Fruit fly (Drosophila melanogaster) whole organism, pupa: ENCODE data around the gene CG11458.

Experiments
- CG10348 ChIP-seq: fragments of 200-800 bp; sonication (Bioruptor generic); IDR thresholded peaks from 2 replicates; pipeline ENCODE4 v1.3.6; 2022; ENCODE audit warnings: missing biosample characterization, missing genetic modification characterization
- CG12605 ChIP-seq: fragments of 200-800 bp; sonication (Bioruptor generic); IDR thresholded peaks from 2 replicates; pipeline ENCODE4 v1.3.6; 2022; ENCODE audit warnings: missing biosample characterization, missing genetic modification characterization
- CG13204 ChIP-seq: fragments of 200-800 bp; sonication (Bioruptor generic); optimal IDR thresholded peaks from 2 replicates; lab custom pipeline; 2018; ENCODE audit warnings: missing biosample characterization, mild to moderate bottlenecking, missing genetic modification characterization, moderate library complexity
- CG14655 ChIP-seq: fragments of 200-800 bp; sonication (Bioruptor generic); optimal IDR thresholded peaks from 3 replicates; lab custom pipeline; 2017; ENCODE audit warnings: mild to moderate bottlenecking, missing biosample characterization, missing genetic modification reagents, missing genetic modification characterization
- CG15710 ChIP-seq: fragments of 200-800 bp; sonication (Bioruptor generic); optimal IDR thresholded peaks from 2 replicates; lab custom pipeline; 2018; ENCODE audit warnings: missing biosample characterization, mild to moderate bottlenecking, missing genetic modification characterization, moderate library complexity
- CG17806 ChIP-seq: fragments of 200-800 bp; sonication (Bioruptor generic); optimal IDR thresholded peaks from 2 replicates; lab custom pipeline; 2018; ENCODE audit warnings: missing biosample characterization, mild to moderate bottlenecking, missing genetic modification characterization, moderate library complexity
- CG32121 ChIP-seq: fragments of 200-800 bp; sonication (Bioruptor generic); IDR thresholded peaks from 2 replicates; pipeline ENCODE4 v1.3.6; 2022; ENCODE audit warnings: missing biosample characterization, missing genetic modification characterization
- CG34367 ChIP-seq: fragments of 200-800 bp; sonication (Bioruptor generic); optimal IDR thresholded peaks from 2 replicates; lab custom pipeline; 2018; ENCODE audit warnings: missing biosample characterization, mild to moderate bottlenecking, missing genetic modification characterization
- CG4496 ChIP-seq: fragments of 200-800 bp; sonication (Bioruptor generic); IDR thresholded peaks from 3 replicates; pipeline ENCODE4 v1.3.6; 2022; ENCODE audit warnings: missing biosample characterization, missing genetic modification characterization
- CG8159 ChIP-seq: fragments of 200-800 bp; sonication (Bioruptor generic); optimal IDR thresholded peaks from 3 replicates; lab custom pipeline; 2018; ENCODE audit warnings: missing biosample characterization, mild to moderate bottlenecking, missing genetic modification characterization, moderate library complexity
- CG8301 ChIP-seq: fragments of 200-800 bp; sonication (Bioruptor generic); optimal IDR thresholded peaks from 2 replicates; lab custom pipeline; 2018; ENCODE audit warnings: missing biosample characterization, mild to moderate bottlenecking, missing genetic modification characterization
- CG9948 ChIP-seq: fragments of 200-800 bp; sonication (Bioruptor generic); optimal IDR thresholded peaks from 2 replicates; lab custom pipeline; 2018; ENCODE audit warnings: missing biosample characterization, mild to moderate bottlenecking, missing genetic modification characterization, moderate library complexity
- D1 ChIP-seq: fragments of 200-800 bp; sonication (Bioruptor generic); optimal IDR thresholded peaks from 2 replicates; lab custom pipeline; 2018; ENCODE audit warnings: missing biosample characterization, mild to moderate bottlenecking, missing genetic modification characterization, moderate library complexity
- EcR ChIP-seq: fragments of 200-800 bp; sonication (Bioruptor generic); optimal IDR thresholded peaks from 3 replicates; lab custom pipeline; 2019; ENCODE audit warnings: missing biosample characterization, missing genetic modification characterization, mild to moderate bottlenecking, moderate library complexity, missing genetic modification reagents
- Ets98B ChIP-seq: fragments of 200-800 bp; sonication (Bioruptor generic); IDR thresholded peaks from 2 replicates; pipeline ENCODE4 v1.3.6; 2022; ENCODE audit warnings: missing biosample characterization, missing genetic modification characterization
- Pif1A ChIP-seq: fragments of 200-800 bp; sonication (Bioruptor generic); optimal IDR thresholded peaks from 3 replicates; lab custom pipeline; 2016; ENCODE audit warnings: missing biosample characterization, missing genetic modification characterization
- Pif1B ChIP-seq: fragments of 200-800 bp; sonication (Bioruptor generic); optimal IDR thresholded peaks from 3 replicates; lab custom pipeline; 2016; ENCODE audit warnings: missing biosample characterization, missing genetic modification characterization
- Snoo ChIP-seq: fragments of 200-800 bp; sonication (Bioruptor generic); optimal IDR thresholded peaks from 3 replicates; lab custom pipeline; 2017; ENCODE audit warnings: missing biosample characterization, mild to moderate bottlenecking, missing genetic modification characterization, inconsistent platforms
- fd96Ca ChIP-seq: fragments of 200-800 bp; sonication (Bioruptor generic); IDR thresholded peaks from 3 replicates; pipeline ENCODE4 v1.3.6; 2022; ENCODE audit warnings: missing biosample characterization, missing genetic modification characterization
- gl ChIP-seq: fragments of 200-800 bp; sonication (Bioruptor generic); optimal IDR thresholded peaks from 2 replicates; lab custom pipeline; 2018; ENCODE audit warnings: missing biosample characterization, mild to moderate bottlenecking, missing genetic modification characterization
- rn ChIP-seq: fragments of 200-800 bp; sonication (Bioruptor generic); IDR thresholded peaks from 2 replicates; pipeline ENCODE4 v1.3.6; 2022; ENCODE audit warnings: missing biosample characterization, missing genetic modification characterization

The CG11458 gene

DNA sequence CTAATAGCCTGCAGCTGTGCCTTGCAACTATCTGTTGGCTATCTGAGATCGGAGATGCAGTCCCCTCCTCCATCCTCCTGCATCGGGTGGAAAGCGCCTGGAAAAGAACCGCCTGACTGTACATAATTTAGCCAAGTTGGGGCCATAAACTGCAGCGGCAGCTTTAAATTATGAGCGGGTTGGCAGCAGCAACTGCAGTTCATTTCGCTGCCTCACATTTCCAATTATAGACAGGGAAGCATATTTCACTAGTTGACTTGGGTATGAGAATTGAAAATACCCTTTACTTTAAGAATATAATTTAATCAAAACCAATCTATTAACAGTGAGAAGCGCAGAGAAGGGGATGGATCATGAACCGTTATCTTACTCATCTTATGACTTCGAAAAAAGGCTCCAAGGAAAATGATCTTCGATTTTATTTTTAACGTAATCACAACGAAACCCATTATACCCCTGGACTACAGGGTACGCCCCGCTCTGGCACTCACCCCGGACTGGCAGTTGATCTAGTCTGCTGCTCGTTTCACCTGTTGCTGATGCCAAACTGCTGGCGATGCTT is 17.5 kb downstream of the CG11458 start:
- peak; percentile 72 for TF ChIP-seq rn (GFP tag; lab: Robert Waterston, UW)
- TF ChIP-seq CG8159, result peak; percentile 90
- peak; percentile 63 for TF ChIP-seq CG32121 (GFP tag; lab: Robert Waterston, UW)
- TF ChIP-seq fd96Ca, result peak; percentile 82; the same call in 2 of the 3 replicates
- peak; percentile 87 for TF ChIP-seq CG15710 (tag; lab: Kevin White, UChicago)
- peak; percentile 75 for TF ChIP-seq gl (tag; lab: Kevin White, UChicago)
- TF ChIP-seq CG17806 (tag; lab: Kevin White, UChicago), result peak; percentile 89
- TF ChIP-seq CG14655 (GFP tag; lab: Kevin White, UChicago), result peak; percentile 93
- TF ChIP-seq CG10348 (GFP tag; lab: Robert Waterston, UW), result no peak
- TF ChIP-seq CG9948 (tag; lab: Kevin White, UChicago), result peak; percentile 90
- TF ChIP-seq CG13204 (GFP tag; lab: Kevin White, UChicago), result peak; percentile 70
- peak; percentile 83 for TF ChIP-seq Pif1A (GFP tag; lab: Kevin White, UChicago)
- TF ChIP-seq CG34367, result peak; percentile 86
- peak; percentile 14 for TF ChIP-seq Snoo (tag; lab: Kevin White, UChicago)
- peak; percentile 90 for TF ChIP-seq CG8301 (tag; lab: Kevin White, UChicago)
- peak; percentile 81 for TF ChIP-seq Ets98B (GFP tag; lab: Robert Waterston, UW)
- peak; percentile 84 for TF ChIP-seq CG4496 (GFP tag; lab: Robert Waterston, UW)
- TF ChIP-seq Pif1B (GFP tag; lab: Kevin White, UChicago), result peak; percentile 81
- peak; percentile 60 for TF ChIP-seq D1 (tag; lab: Kevin White, UChicago)
- peak; percentile 29 for TF ChIP-seq EcR (GFP tag; lab: Kevin White, UChicago)
- TF ChIP-seq CG12605, result peak; percentile 60

DNA sequence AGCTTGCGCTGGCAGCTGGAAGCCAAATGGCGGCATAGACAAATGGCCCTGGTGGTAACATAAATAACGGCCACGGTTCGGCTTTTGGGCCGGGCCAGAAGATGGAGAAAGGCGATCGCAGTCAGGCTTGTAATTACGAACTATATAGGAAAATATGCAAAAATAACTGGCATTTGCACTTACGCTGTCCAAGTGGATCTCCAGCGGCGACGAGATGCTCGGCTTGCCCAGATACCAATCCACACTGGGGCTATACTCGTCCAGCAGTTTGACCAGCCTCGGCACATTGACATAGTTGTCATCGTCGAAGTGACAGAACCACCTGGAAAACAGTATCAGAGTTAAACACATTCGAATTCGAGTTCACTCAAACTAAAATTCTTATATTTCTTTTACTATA is 21.9 kb downstream of the CG11458 start, which contains the start of gene CG10589:
Gene CG10589 (plus strand): TSS at position 301 of the 400 bp plus-strand sequence.
- TF ChIP-seq EcR (GFP tag; lab: Kevin White, UChicago), result no peak
- TF ChIP-seq CG10348 (GFP tag; lab: Robert Waterston, UW), result no peak
- no peak for TF ChIP-seq Snoo (tag; lab: Kevin White, UChicago)
- no peak for TF ChIP-seq CG12605
- TF ChIP-seq CG4496 (GFP tag; lab: Robert Waterston, UW), result no peak
- TF ChIP-seq D1 (tag; lab: Kevin White, UChicago), result no peak
- TF ChIP-seq CG8301 (tag; lab: Kevin White, UChicago), result no peak
- TF ChIP-seq rn (GFP tag; lab: Robert Waterston, UW), result no peak
- no peak for TF ChIP-seq Ets98B (GFP tag; lab: Robert Waterston, UW)

DNA sequence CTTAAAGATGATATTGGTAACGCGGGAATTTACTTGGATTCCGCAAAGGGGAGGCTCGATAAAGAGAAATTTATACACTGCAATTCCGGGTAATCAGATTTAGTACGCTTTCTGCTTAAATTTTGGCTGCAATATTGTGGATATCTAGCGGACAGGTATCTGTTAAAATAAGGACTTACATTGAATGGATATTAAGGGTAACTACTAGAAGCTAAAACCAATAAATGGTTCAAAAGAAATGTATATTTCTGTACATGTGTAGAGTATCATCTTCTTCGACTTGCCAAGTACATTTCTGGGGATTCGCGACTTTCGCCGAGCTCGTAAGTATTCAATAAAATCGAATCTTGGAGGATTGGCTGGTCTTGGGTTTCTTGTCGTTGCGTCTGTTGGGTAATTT is 23.8 kb downstream of the CG11458 start:
- TF ChIP-seq fd96Ca (no peak), CG8159 (peak; percentile 51), Ets98B (GFP tag; lab: Robert Waterston, UW) (no peak), EcR (GFP tag; lab: Kevin White, UChicago) (no peak), CG10348 (GFP tag; lab: Robert Waterston, UW) (no peak), CG32121 (GFP tag; lab: Robert Waterston, UW) (no peak), rn (GFP tag; lab: Robert Waterston, UW) (no peak), CG15710 (tag; lab: Kevin White, UChicago) (peak; percentile 36), CG14655 (GFP tag; lab: Kevin White, UChicago) (peak; percentile 11), Snoo (tag; lab: Kevin White, UChicago) (no peak), CG13204 (GFP tag; lab: Kevin White, UChicago) (no peak), CG4496 (GFP tag; lab: Robert Waterston, UW) (no peak), CG17806 (tag; lab: Kevin White, UChicago) (no peak), gl (tag; lab: Kevin White, UChicago) (no peak), Pif1A (GFP tag; lab: Kevin White, UChicago) (no peak), CG12605 (no peak), Pif1B (GFP tag; lab: Kevin White, UChicago) (no peak), D1 (tag; lab: Kevin White, UChicago) (no peak), CG34367 (peak; percentile 13), CG8301 (tag; lab: Kevin White, UChicago) (peak; percentile 11), CG9948 (tag; lab: Kevin White, UChicago) (no peak)

DNA sequence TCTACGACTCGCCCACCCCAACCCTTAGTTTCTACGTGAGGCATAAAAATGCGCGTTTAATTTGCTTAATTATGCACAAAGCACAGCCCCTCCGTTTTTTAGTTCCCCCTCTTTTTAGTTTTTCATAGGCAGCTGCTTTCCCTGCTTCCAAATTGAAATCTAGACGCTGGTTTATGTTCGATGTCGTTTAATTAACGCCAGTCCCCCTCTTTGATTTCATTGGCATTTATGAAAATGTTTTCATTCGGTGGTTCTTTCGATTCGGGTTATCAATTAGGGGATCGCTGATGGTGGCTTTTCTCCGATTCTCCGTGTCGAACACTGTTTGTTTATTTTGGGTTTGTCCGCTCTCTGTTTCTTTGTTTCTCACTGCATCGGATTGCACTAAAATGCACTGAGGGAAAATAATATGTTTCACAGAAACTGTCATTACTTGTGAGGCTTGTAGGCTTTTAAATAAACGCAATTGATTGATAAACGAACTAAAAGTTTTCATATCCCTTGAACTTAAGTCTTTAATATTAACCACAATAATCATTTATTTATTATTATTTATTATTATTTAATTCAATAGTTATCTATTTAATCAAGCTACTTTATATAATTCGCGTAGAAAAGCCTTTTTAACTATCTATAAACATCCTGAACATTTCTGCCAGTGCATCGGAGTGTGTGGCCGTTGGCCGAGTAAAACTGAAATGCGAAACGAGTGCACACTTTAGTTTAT is 24.6 kb downstream of the CG11458 start:
- TF ChIP-seq CG34367 (peak; percentile 65), Pif1B (GFP tag; lab: Kevin White, UChicago) (peak; percentile 50), CG13204 (GFP tag; lab: Kevin White, UChicago) (peak; percentile 35), fd96Ca (peak; percentile 48; the same call in 1 of the 3 replicates), D1 (tag; lab: Kevin White, UChicago) (peak; percentile 54), CG4496 (GFP tag; lab: Robert Waterston, UW) (0 out of 3 replicates have a peak, but pooled peaks have one; percentile 46), CG8301 (tag; lab: Kevin White, UChicago) (peak; percentile 55), CG9948 (tag; lab: Kevin White, UChicago) (peak; percentile 75), CG32121 (GFP tag; lab: Robert Waterston, UW) (peak; percentile 71), CG14655 (GFP tag; lab: Kevin White, UChicago) (peak; percentile 62), EcR (GFP tag; lab: Kevin White, UChicago) (no peak), CG10348 (GFP tag; lab: Robert Waterston, UW) (no peak), Pif1A (GFP tag; lab: Kevin White, UChicago) (no peak), CG15710 (tag; lab: Kevin White, UChicago) (peak; percentile 80), Ets98B (GFP tag; lab: Robert Waterston, UW) (peak; percentile 37; the same call in 1 of the 2 replicates), CG8159 (peak; percentile 85), CG17806 (tag; lab: Kevin White, UChicago) (peak; percentile 82), gl (tag; lab: Kevin White, UChicago) (peak; percentile 13), Snoo (tag; lab: Kevin White, UChicago) (peak; percentile 56), CG12605 (peak; percentile 17; the same call in 1 of the 2 replicates), rn (GFP tag; lab: Robert Waterston, UW) (peak; percentile 31; the same call in 1 of the 2 replicates)
